Fruit fly (Drosophila melanogaster) whole organism, wandering third instar larva: ENCODE measurements around the gene janB.

ENCODE experiments used
- Abd-B ChIP-seq: fragments of >200 bp; optimal IDR thresholded peaks from 2 replicates; lab custom pipeline; 2017; ENCODE audit warnings: missing biosample characterization, missing genetic modification characterization
- CG32264 ChIP-seq: fragments of 200-800 bp; sonication (Bioruptor generic); optimal IDR thresholded peaks from 2 replicates; lab custom pipeline; 2016; ENCODE audit warnings: missing biosample characterization, missing genetic modification characterization
- CG9705 ChIP-seq: fragments of 200-800 bp; sonication (Bioruptor generic); optimal IDR thresholded peaks from 2 replicates; lab custom pipeline; 2018; ENCODE audit warnings: missing biosample characterization, mild to moderate bottlenecking, missing genetic modification characterization
- CrebA ChIP-seq: fragments of 200-800 bp; sonication (Bioruptor generic); optimal IDR thresholded peaks from 2 replicates; lab custom pipeline; 2016; ENCODE audit warnings: missing biosample characterization, mild to moderate bottlenecking, missing genetic modification characterization, borderline replicate concordance
- Dfd ChIP-seq: fragments of >200 bp; optimal IDR thresholded peaks from 2 replicates; lab custom pipeline; 2017; ENCODE audit warnings: missing biosample characterization, missing genetic modification characterization
- Dif ChIP-seq: fragments of 200-275, 200-300 bp; sonication (Bioruptor generic); optimal IDR thresholded peaks from 2 replicates; lab custom pipeline; 2018; ENCODE audit warnings: missing biosample characterization, missing genetic modification characterization; ENCODE audit not compliant: partially characterized antibody
- GATAd ChIP-seq: sonication (Bioruptor generic); optimal IDR thresholded peaks from 2 replicates; lab custom pipeline; 2016; ENCODE audit warnings: missing biosample characterization, missing genetic modification characterization
- HLH106 ChIP-seq: fragments of 200-800 bp; optimal IDR thresholded peaks from 3 replicates; lab custom pipeline; 2019; ENCODE audit warnings: missing biosample characterization, mild to moderate bottlenecking, missing genetic modification characterization, moderate library complexity
- Hnf4 ChIP-seq: fragments of 200-800 bp; sonication (Bioruptor generic); optimal IDR thresholded peaks from 2 replicates; lab custom pipeline; 2016; ENCODE audit warnings: missing biosample characterization, mild to moderate bottlenecking, missing genetic modification characterization
- Hr78 ChIP-seq: fragments of >200 bp; optimal IDR thresholded peaks from 2 replicates; lab custom pipeline; 2017; ENCODE audit warnings: missing biosample characterization, missing genetic modification characterization
- Hr83 ChIP-seq: fragments of 200-300 bp; sonication (Bioruptor generic); optimal IDR thresholded peaks from 2 replicates; lab custom pipeline; 2016; ENCODE audit warnings: missing biosample characterization, mild to moderate bottlenecking, missing genetic modification characterization, moderate library complexity; ENCODE audit not compliant: poor library complexity, severe bottlenecking
- Jra ChIP-seq: sonication (Bioruptor generic); optimal IDR thresholded peaks from 2 replicates; lab custom pipeline; 2016; ENCODE audit warnings: missing biosample characterization, missing genetic modification characterization
- Mio ChIP-seq: sonication (Bioruptor generic); optimal IDR thresholded peaks from 2 replicates; lab custom pipeline; 2016; ENCODE audit warnings: missing biosample characterization, missing genetic modification characterization
- Myc ChIP-seq: fragments of >200 bp; optimal IDR thresholded peaks from 2 replicates; lab custom pipeline; 2017
- N ChIP-seq: fragments of >200 bp; optimal IDR thresholded peaks from 2 replicates; lab custom pipeline; 2018; ENCODE audit warnings: missing biosample characterization, missing external identifiers, missing genetic modification characterization
- OdsH ChIP-seq: fragments of 200-800 bp; sonication (Bioruptor generic); optimal IDR thresholded peaks from 2 replicates; lab custom pipeline; 2016; ENCODE audit warnings: missing biosample characterization, mild to moderate bottlenecking, missing genetic modification characterization
- Rel ChIP-seq, 2 experiments: fragments of 200-800 bp; sonication (Bioruptor generic) in 1 of 2; optimal IDR thresholded peaks; 2 replicates in 1 of 2; 3 replicates in 1 of 2; lab custom pipeline; 2016 to 2019; ENCODE audit warnings: mild to moderate bottlenecking in 2 of 2, missing biosample characterization in 2 of 2, missing genetic modification characterization in 2 of 2, moderate library complexity in 1 of 2
- Sp1 ChIP-seq: fragments of 200-800 bp; sonication (Bioruptor generic); optimal IDR thresholded peaks from 3 replicates; lab custom pipeline; 2019; ENCODE audit warnings: missing biosample characterization, mild to moderate bottlenecking, missing genetic modification characterization, moderate library complexity
- Vsx2 ChIP-seq: fragments of 200-300, 225-300 bp; sonication (Bioruptor generic); optimal IDR thresholded peaks from 2 replicates; lab custom pipeline; 2018; ENCODE audit warnings: missing biosample characterization, missing genetic modification characterization; ENCODE audit not compliant: partially characterized antibody
- br ChIP-seq: fragments of 200-800 bp; sonication (Bioruptor generic); optimal IDR thresholded peaks from 2 replicates; lab custom pipeline; 2016; ENCODE audit warnings: missing biosample characterization, missing genetic modification characterization
- brk ChIP-seq: fragments of 200-800 bp; sonication (Bioruptor generic); optimal IDR thresholded peaks from 2 replicates; lab custom pipeline; 2016; ENCODE audit warnings: missing biosample characterization, mild to moderate bottlenecking, missing genetic modification characterization
- dl ChIP-seq, 2 experiments: fragments of 175-275, 200-275 bp in 1 of 2; fragments of 200-275 bp in 1 of 2; sonication (Bioruptor generic); optimal IDR thresholded peaks; lab custom pipeline; 2018; ENCODE audit warnings: mild to moderate bottlenecking in 2 of 2, missing biosample characterization in 2 of 2, missing genetic modification characterization in 2 of 2, moderate library complexity in 2 of 2; ENCODE audit not compliant: partially characterized antibody in 2 of 2, insufficient read depth in 1 of 2
- dmrt93B ChIP-seq: fragments of 200-800 bp; sonication (Bioruptor generic); optimal IDR thresholded peaks from 2 replicates; lab custom pipeline; 2018; ENCODE audit warnings: missing biosample characterization, mild to moderate bottlenecking, missing genetic modification characterization
- dsf ChIP-seq: sonication (Bioruptor generic); optimal IDR thresholded peaks from 2 replicates; lab custom pipeline; 2016; ENCODE audit warnings: missing biosample characterization, missing genetic modification characterization, borderline replicate concordance
- ey ChIP-seq: fragments of 200-800 bp; sonication (Bioruptor generic); optimal IDR thresholded peaks from 2 replicates; lab custom pipeline; 2016; ENCODE audit warnings: missing biosample characterization, missing genetic modification characterization
- foxo ChIP-seq, 2 experiments: fragments of 200-800 bp; sonication (Bioruptor generic); optimal IDR thresholded peaks; 2 replicates in 1 of 2; 3 replicates in 1 of 2; lab custom pipeline; 2016 to 2017; ENCODE audit warnings: missing biosample characterization in 2 of 2, missing genetic modification characterization in 2 of 2
- fru ChIP-seq: fragments of 200-800 bp; sonication (Bioruptor generic); optimal IDR thresholded peaks from 3 replicates; lab custom pipeline; 2016; ENCODE audit warnings: missing biosample characterization, mild to moderate bottlenecking, missing genetic modification characterization
- h ChIP-seq: fragments of 200-800 bp; sonication (Bioruptor generic); optimal IDR thresholded peaks from 3 replicates; lab custom pipeline; 2016; ENCODE audit warnings: missing biosample characterization, mild to moderate bottlenecking, missing genetic modification characterization
- jim ChIP-seq: fragments of 175-275, 200-325 bp; sonication (Bioruptor generic); optimal IDR thresholded peaks from 2 replicates; lab custom pipeline; 2016; ENCODE audit warnings: missing biosample characterization, mild to moderate bottlenecking, missing genetic modification characterization
- lola ChIP-seq: fragments of >200 bp; optimal IDR thresholded peaks from 2 replicates; lab custom pipeline; 2017; ENCODE audit warnings: missing biosample characterization, missing genetic modification characterization
- pan ChIP-seq: fragments of >200 bp; optimal IDR thresholded peaks from 2 replicates; lab custom pipeline; 2017
- psq ChIP-seq: fragments of 200-800 bp; sonication (Bioruptor generic); optimal IDR thresholded peaks from 3 replicates; lab custom pipeline; 2017; ENCODE audit warnings: missing biosample characterization, mild to moderate bottlenecking, missing genetic modification characterization, moderate library complexity
- rgr ChIP-seq: fragments of 200-800 bp; sonication (Bioruptor generic); optimal IDR thresholded peaks from 3 replicates; lab custom pipeline; 2016; ENCODE audit warnings: missing biosample characterization, mild to moderate bottlenecking, missing genetic modification characterization
- sage ChIP-seq: fragments of 200-800 bp; sonication (Bioruptor generic); optimal IDR thresholded peaks from 2 replicates; lab custom pipeline; 2016; ENCODE audit warnings: missing biosample characterization, mild to moderate bottlenecking, missing genetic modification characterization
- sv ChIP-seq: fragments of 200-800 bp; sonication (Bioruptor generic); optimal IDR thresholded peaks from 3 replicates; lab custom pipeline; 2016; ENCODE audit warnings: missing biosample characterization, missing genetic modification characterization
- tai ChIP-seq: sonication (Bioruptor generic); optimal IDR thresholded peaks from 2 replicates; lab custom pipeline; 2016; ENCODE audit warnings: missing biosample characterization, missing genetic modification characterization
- usp ChIP-seq: fragments of >200 bp; optimal IDR thresholded peaks from 2 replicates; lab custom pipeline; 2017; ENCODE audit warnings: missing biosample characterization, missing genetic modification characterization
- woc ChIP-seq: sonication (Bioruptor generic); optimal IDR thresholded peaks from 2 replicates; lab custom pipeline; 2016; ENCODE audit warnings: missing biosample characterization, mild to moderate bottlenecking, missing genetic modification characterization

The janB gene

DNA sequence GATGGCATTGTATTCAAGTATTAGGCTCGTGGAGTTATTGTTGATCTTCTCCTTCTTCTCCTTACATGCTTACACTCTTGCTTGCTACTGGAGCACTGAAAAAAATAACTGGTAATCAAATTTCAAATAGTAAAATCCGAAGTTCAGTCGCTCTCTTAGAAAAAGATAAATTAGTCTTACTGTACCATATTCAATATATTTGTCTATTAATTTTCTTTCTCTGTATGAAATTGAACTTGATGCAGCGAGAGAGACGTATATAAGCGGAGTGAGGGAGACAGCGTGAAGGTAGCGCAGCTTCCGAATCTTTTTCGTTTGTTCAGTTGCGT is 22.6 kb upstream of the janB start:
- TF ChIP-seq CG9705 (GFP tag; lab: Kevin White, UChicago) (peak; percentile 44), rgr (peak; percentile 92), sage (GFP tag; lab: Kevin White, UChicago) (peak; percentile 93), tai (GFP tag; lab: Kevin White, UChicago) (peak; percentile 83), psq (GFP tag; lab: Kevin White, UChicago) (peak; percentile 87), fru (GFP tag; lab: Kevin White, UChicago) (peak; percentile 95), dmrt93B (peak; percentile 76), usp (GFP tag; lab: Kevin White, UChicago) (no peak), Myc (lab: Kevin White, UChicago) (no peak), Dif (GFP tag; lab: Kevin White, UChicago) (no peak), Mio (peak; percentile 22), jim (GFP tag; lab: Kevin White, UChicago) (no peak), ey (GFP tag; lab: Kevin White, UChicago) (peak; percentile 93), sv (GFP tag; lab: Kevin White, UChicago) (peak; percentile 40), h (GFP tag; lab: Kevin White, UChicago) (peak; percentile 95), CG32264 (GFP tag; lab: Kevin White, UChicago) (peak; percentile 91), CrebA (GFP tag; lab: Kevin White, UChicago) (no peak), Rel (GFP tag; optimal IDR thresholded peaks at IDR 0.05; lab: Kevin White, UChicago) (peak; percentile 37), Rel (tag; optimal IDR thresholded peaks at IDR 0.05; lab: Kevin White, UChicago) (peak; percentile 47), N (GFP tag; lab: Kevin White, UChicago) (no peak), dl (GFP tag; optimal IDR thresholded peaks at IDR 0.05; lab: Kevin White, UChicago; ENCODE audit: insufficient read depth in 1 of 2, partially characterized antibody in 2 of 2) (no peak), woc (GFP tag; lab: Kevin White, UChicago) (peak; percentile 87), Sp1 (GFP tag; lab: Kevin White, UChicago) (peak; percentile 89), Jra (peak; percentile 88), br (GFP tag; lab: Kevin White, UChicago) (peak; percentile 93), foxo (GFP tag; optimal IDR thresholded peaks at IDR 0.05; lab: Kevin White, UChicago) (peak; percentile 58 to 93), GATAd (GFP tag; lab: Kevin White, UChicago) (peak; percentile 60), Dfd (GFP tag; lab: Kevin White, UChicago) (no peak), Vsx2 (GFP tag; lab: Kevin White, UChicago) (no peak), lola (GFP tag; lab: Kevin White, UChicago) (no peak), HLH106 (tag; lab: Kevin White, UChicago) (peak; percentile 90), pan (lab: Kevin White, UChicago) (no peak), Abd-B (GFP tag; lab: Kevin White, UChicago) (no peak), Hr78 (GFP tag; lab: Kevin White, UChicago) (no peak), dsf (GFP tag; lab: Kevin White, UChicago) (no peak), OdsH (peak; percentile 88), Hnf4 (peak; percentile 92), brk (peak; percentile 79), Hr83 (GFP tag; lab: Kevin White, UChicago) (no peak)

- TF ChIP-seq brk (no peak), CG9705 (GFP tag; lab: Kevin White, UChicago) (no peak), Vsx2 (GFP tag; lab: Kevin White, UChicago) (no peak), Hr83 (GFP tag; lab: Kevin White, UChicago) (no peak), woc (GFP tag; lab: Kevin White, UChicago) (no peak), tai (GFP tag; lab: Kevin White, UChicago) (no peak), foxo (GFP tag; optimal IDR thresholded peaks at IDR 0.05; lab: Kevin White, UChicago) (no peak), Jra (no peak), sage (GFP tag; lab: Kevin White, UChicago) (no peak), br (GFP tag; lab: Kevin White, UChicago) (no peak), pan (lab: Kevin White, UChicago) (no peak), Rel (GFP tag; optimal IDR thresholded peaks at IDR 0.05; lab: Kevin White, UChicago) (no peak), Rel (tag; optimal IDR thresholded peaks at IDR 0.05; lab: Kevin White, UChicago) (no peak), OdsH (no peak)
Measured at dm6 chr3R:30060451-30061153, 22.1 kb upstream of the janB start.
